Worm (Caenorhabditis elegans) whole organism, L4/young adult: ENCODE data around the gene C03H5.9.

Experiments used
- W03F9.2 ChIP-seq: fragments of 150-350 bp; optimal IDR thresholded peaks from 2 replicates; lab custom pipeline; 2014; ENCODE audit warnings: missing biosample characterization, missing genetic modification characterization
- dao-5 ChIP-seq: sonication (generic microtip); optimal IDR thresholded peaks from 2 replicates; lab custom pipeline; 2016; ENCODE audit warnings: missing genotype, missing genetic modification characterization, moderate library complexity, missing compliant biosample characterization
- him-1 ChIP-seq: sonication (generic microtip); optimal IDR thresholded peaks from 2 replicates; lab custom pipeline; 2016; ENCODE audit warnings: missing genotype, missing genetic modification reagents, missing genetic modification characterization, missing compliant biosample characterization

DNA sequence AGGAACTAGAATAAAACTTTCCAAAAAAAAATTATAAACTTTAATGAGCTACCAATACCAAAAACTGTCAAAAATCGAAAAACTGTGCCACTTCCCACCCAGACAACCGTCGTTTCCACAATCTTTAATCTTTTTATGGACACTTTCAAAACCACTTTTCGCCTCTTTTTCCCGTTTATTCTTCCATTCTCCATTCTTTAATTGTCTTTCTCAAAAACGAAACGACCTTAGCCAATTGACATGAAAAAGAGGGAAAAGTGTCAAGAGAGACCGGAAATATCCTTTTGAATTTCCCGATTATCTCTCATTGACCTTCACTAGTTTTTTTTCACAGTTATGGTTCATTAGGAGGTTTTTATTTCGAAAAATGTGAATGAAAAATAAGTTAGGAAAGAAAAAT is 6.9 kb upstream of the C03H5.9 start:
- TF ChIP-seq him-1 (no peak), dao-5 (tag; lab: Kevin White, UChicago) (no peak), W03F9.2 (tag; lab: Kevin White, UChicago) (no peak)
